Worm (Caenorhabditis elegans) whole organism, late embryonic: ENCODE data around the gene Y43F8B.28.

Experiments used
- C38D4.7 ChIP-seq: fragments of 200-800 bp; sonication (Bioruptor generic); optimal IDR thresholded peaks from 2 replicates; lab custom pipeline; 2018; ENCODE audit warnings: mild to moderate bottlenecking, missing genetic modification characterization, moderate library complexity, missing compliant biosample characterization
- K02D7.2 ChIP-seq: sonication (generic microtip); optimal IDR thresholded peaks from 2 replicates; lab custom pipeline; 2017; ENCODE audit warnings: mild to moderate bottlenecking, missing genetic modification characterization, missing compliant biosample characterization
- ahr-1 ChIP-seq: sonication (generic microtip); optimal IDR thresholded peaks from 2 replicates; lab custom pipeline; 2016; ENCODE audit warnings: missing genetic modification characterization, missing compliant biosample characterization
- ama-1 ChIP-seq: fragments of 150-350 bp; optimal IDR thresholded peaks from 2 replicates; lab custom pipeline; 2014
- ceh-14 ChIP-seq: sonication (generic microtip); optimal IDR thresholded peaks from 2 replicates; lab custom pipeline; 2016; ENCODE audit warnings: missing genotype, missing genetic modification characterization, missing compliant biosample characterization
- ceh-19 ChIP-seq: fragments of 200-800 bp; sonication (Bioruptor generic); optimal IDR thresholded peaks from 2 replicates; lab custom pipeline; 2018; ENCODE audit warnings: mild to moderate bottlenecking, missing genetic modification characterization, missing compliant biosample characterization
- ceh-31 ChIP-seq: sonication (generic microtip); optimal IDR thresholded peaks from 2 replicates; lab custom pipeline; 2016; ENCODE audit warnings: missing genetic modification characterization, missing compliant biosample characterization
- ceh-34 ChIP-seq: sonication (generic microtip); optimal IDR thresholded peaks from 2 replicates; lab custom pipeline; 2016; ENCODE audit warnings: mild to moderate bottlenecking, missing genetic modification characterization, missing compliant biosample characterization
- ceh-45 ChIP-seq: fragments of 200-800 bp; sonication (Bioruptor generic); IDR thresholded peaks from 2 replicates; pipeline ENCODE4 v1.3.6; 2022; ENCODE audit warnings: missing genetic modification reagents, missing genetic modification characterization, missing compliant biosample characterization
- ceh-9 ChIP-seq: sonication (generic microtip); optimal IDR thresholded peaks from 2 replicates; lab custom pipeline; 2016; ENCODE audit warnings: mild to moderate bottlenecking, missing genetic modification characterization, inconsistent platforms, missing compliant biosample characterization
- dmd-4 ChIP-seq: sonication (generic microtip); optimal IDR thresholded peaks from 2 replicates; lab custom pipeline; 2016; ENCODE audit warnings: borderline replicate concordance, missing genetic modification characterization, missing compliant biosample characterization
- dve-1 ChIP-seq: sonication (generic microtip); optimal IDR thresholded peaks from 2 replicates; lab custom pipeline; 2017; ENCODE audit warnings: antibody characterized with exemption, mild to moderate bottlenecking, missing genetic modification characterization, missing compliant biosample characterization
- elt-4 ChIP-seq: sonication (generic microtip); optimal IDR thresholded peaks from 2 replicates; lab custom pipeline; 2016; ENCODE audit warnings: missing genetic modification characterization, missing compliant biosample characterization
- ets-4 ChIP-seq: sonication (generic microtip); optimal IDR thresholded peaks from 2 replicates; lab custom pipeline; 2016; ENCODE audit warnings: missing genetic modification characterization, missing compliant biosample characterization
- eyg-1 ChIP-seq: sonication (generic microtip); optimal IDR thresholded peaks from 2 replicates; lab custom pipeline; 2016; ENCODE audit warnings: missing genotype, missing genetic modification characterization, missing compliant biosample characterization
- fkh-10 ChIP-seq: fragments of 150-350 bp; optimal IDR thresholded peaks from 2 replicates; lab custom pipeline; 2014; ENCODE audit warnings: missing biosample characterization, missing genetic modification reagents, missing genetic modification characterization
- gmeb-2 ChIP-seq: sonication (generic microtip); optimal IDR thresholded peaks from 2 replicates; lab custom pipeline; 2016; ENCODE audit warnings: missing genetic modification characterization, inconsistent platforms, missing compliant biosample characterization
- hlh-15 ChIP-seq: sonication (generic microtip); optimal IDR thresholded peaks from 2 replicates; lab custom pipeline; 2016; ENCODE audit warnings: missing genetic modification characterization, missing compliant biosample characterization
- hlh-8 ChIP-seq: sonication (generic microtip); optimal IDR thresholded peaks from 2 replicates; lab custom pipeline; 2016; ENCODE audit warnings: missing genotype, missing genetic modification characterization, missing compliant biosample characterization
- lim-6 ChIP-seq: sonication (generic microtip); optimal IDR thresholded peaks from 2 replicates; lab custom pipeline; 2016; ENCODE audit warnings: missing genetic modification characterization, missing compliant biosample characterization
- lin-11 ChIP-seq: fragments of 200-800 bp; sonication (Bioruptor generic); optimal IDR thresholded peaks from 2 replicates; lab custom pipeline; 2018; ENCODE audit warnings: mild to moderate bottlenecking, missing genetic modification characterization, missing compliant biosample characterization
- madf-2 ChIP-seq: sonication (generic microtip); optimal IDR thresholded peaks from 2 replicates; lab custom pipeline; 2017; ENCODE audit warnings: missing genetic modification characterization, missing compliant biosample characterization
- mec-3 ChIP-seq: sonication (generic microtip); optimal IDR thresholded peaks from 2 replicates; lab custom pipeline; 2016; ENCODE audit warnings: borderline replicate concordance, missing genetic modification characterization, missing compliant biosample characterization
- nhr-232 ChIP-seq: sonication (generic microtip); optimal IDR thresholded peaks from 2 replicates; lab custom pipeline; 2016; ENCODE audit warnings: missing genetic modification characterization, missing compliant biosample characterization
- npax-4 ChIP-seq: sonication (generic microtip); optimal IDR thresholded peaks from 2 replicates; lab custom pipeline; 2016; ENCODE audit warnings: missing genetic modification characterization, missing compliant biosample characterization
- odd-2 ChIP-seq: sonication (generic microtip); optimal IDR thresholded peaks from 2 replicates; lab custom pipeline; 2017; ENCODE audit warnings: antibody characterized with exemption, mild to moderate bottlenecking, missing genetic modification characterization, missing compliant biosample characterization
- pha-2 ChIP-seq: sonication (generic microtip); optimal IDR thresholded peaks from 2 replicates; lab custom pipeline; 2017; ENCODE audit warnings: mild to moderate bottlenecking, missing genetic modification characterization, missing compliant biosample characterization
- pha-4 ChIP-seq: fragments of 150-350 bp; optimal IDR thresholded peaks from 2 replicates; lab custom pipeline; 2018; ENCODE audit warnings: missing biosample characterization, missing genetic modification reagents, missing genetic modification characterization
- pqm-1 ChIP-seq: sonication (generic microtip); optimal IDR thresholded peaks from 2 replicates; lab custom pipeline; 2016; ENCODE audit warnings: missing genetic modification characterization, missing compliant biosample characterization
- sox-2 ChIP-seq: fragments of 200-800 bp; sonication (Bioruptor generic); IDR thresholded peaks from 2 replicates; pipeline ENCODE4 v1.3.6; 2022; ENCODE audit warnings: missing genetic modification reagents, missing genetic modification characterization, missing compliant biosample characterization
- syd-9 ChIP-seq: sonication (generic microtip); optimal IDR thresholded peaks from 2 replicates; lab custom pipeline; 2016; ENCODE audit warnings: mild to moderate bottlenecking, missing genetic modification characterization, moderate library complexity, missing compliant biosample characterization
- tbx-2 ChIP-seq: sonication (generic microtip); optimal IDR thresholded peaks from 2 replicates; lab custom pipeline; 2016; ENCODE audit warnings: missing genetic modification characterization, missing compliant biosample characterization
- tbx-7 ChIP-seq: sonication (generic microtip); optimal IDR thresholded peaks from 2 replicates; lab custom pipeline; 2016; ENCODE audit warnings: missing genotype, missing genetic modification characterization, missing compliant biosample characterization
- ttx-3 ChIP-seq: sonication (generic microtip); optimal IDR thresholded peaks from 2 replicates; lab custom pipeline; 2016; ENCODE audit warnings: missing genetic modification reagents, missing genetic modification characterization, missing compliant biosample characterization
- unc-55 ChIP-seq: sonication (generic microtip); optimal IDR thresholded peaks from 2 replicates; lab custom pipeline; 2017; ENCODE audit warnings: missing biosample characterization, missing genetic modification reagents, missing genetic modification characterization
- ztf-16 ChIP-seq: sonication (generic microtip); optimal IDR thresholded peaks from 2 replicates; lab custom pipeline; 2017; ENCODE audit warnings: missing genetic modification characterization, missing compliant biosample characterization

Gene Y43F8B.28

ce11 chrV:19495145-19495544 is 10.0 kb downstream of the Y43F8B.28 start:
- TF ChIP-seq hlh-15 (no peak), madf-2 (tag; lab: Kevin White, UChicago) (no peak), ceh-34 (tag; lab: Kevin White, UChicago) (no peak), npax-4 (tag; lab: Kevin White, UChicago) (no peak), ceh-19 (GFP tag; lab: Kevin White, UChicago) (no peak), ets-4 (tag; lab: Kevin White, UChicago) (no peak), pha-4 (no peak), unc-55 (GFP tag; lab: Kevin White, UChicago) (no peak), C38D4.7 (GFP tag; lab: Kevin White, UChicago) (no peak), pha-2 (no peak), gmeb-2 (no peak), lim-6 (tag; lab: Kevin White, UChicago) (no peak), nhr-232 (tag; lab: Kevin White, UChicago) (no peak), hlh-8 (tag; lab: Kevin White, UChicago) (no peak), ceh-9 (tag; lab: Kevin White, UChicago) (no peak), tbx-2 (tag; lab: Kevin White, UChicago) (no peak)

- no peak for TF ChIP-seq gmeb-2
- no peak for TF ChIP-seq odd-2 (tag; lab: Kevin White, UChicago)
- no peak for TF ChIP-seq eyg-1 (tag; lab: Kevin White, UChicago)
- TF ChIP-seq nhr-232 (tag; lab: Kevin White, UChicago) = no peak
- no peak for TF ChIP-seq lim-6 (tag; lab: Kevin White, UChicago)
- TF ChIP-seq madf-2 (tag; lab: Kevin White, UChicago) = no peak
- TF ChIP-seq dmd-4 (tag; lab: Kevin White, UChicago) = no peak
- no peak for TF ChIP-seq ttx-3 (tag; lab: Kevin White, UChicago)
- no peak for TF ChIP-seq pqm-1 (tag; lab: Kevin White, UChicago)
- no peak for TF ChIP-seq ahr-1 (tag; lab: Kevin White, UChicago)
- no peak for TF ChIP-seq ceh-31 (tag; lab: Kevin White, UChicago)
Observed at ce11 chrV:19495587-19495986, 10.5 kb downstream of the Y43F8B.28 start, which contains the start of gene scl-21. scl-21 (minus strand) TSS chrV:19495687.

- TF ChIP-seq syd-9 = no peak
- TF ChIP-seq sox-2 = no peak
- no peak for TF ChIP-seq K02D7.2 (tag; lab: Kevin White, UChicago)
Observed at ce11 chrV:19497087-19497486, 12.0 kb downstream of the Y43F8B.28 start.

- TF ChIP-seq ceh-34 (tag; lab: Kevin White, UChicago) (no peak), ets-4 (tag; lab: Kevin White, UChicago) (no peak), tbx-7 (no peak), hlh-8 (tag; lab: Kevin White, UChicago) (no peak), K02D7.2 (tag; lab: Kevin White, UChicago) (no peak), ceh-14 (tag; lab: Kevin White, UChicago) (no peak)
Observed at ce11 chrV:19501389-19501788, 16.3 kb downstream of the Y43F8B.28 start.

ce11 chrV:19502579-19503151 is 17.5 kb downstream of the Y43F8B.28 start, which contains the start of gene Y43F8B.3:
Y43F8B.3 (plus strand) TSS chrV:19503101.
- TF ChIP-seq ceh-9 (tag; lab: Kevin White, UChicago) = no peak
- no peak for TF ChIP-seq ama-1 (lab: Kevin White, UChicago)
- no peak for TF ChIP-seq ahr-1 (tag; lab: Kevin White, UChicago)
- no peak for TF ChIP-seq sox-2
- no peak for TF ChIP-seq ttx-3 (tag; lab: Kevin White, UChicago)
- TF ChIP-seq dve-1 (tag; lab: Kevin White, UChicago) = no peak
- no peak for TF ChIP-seq fkh-10 (GFP tag; lab: Kevin White, UChicago)
- TF ChIP-seq lin-11 = no peak
- no peak for TF ChIP-seq elt-4 (tag; lab: Kevin White, UChicago)
- no peak for TF ChIP-seq C38D4.7 (GFP tag; lab: Kevin White, UChicago)
- no peak for TF ChIP-seq mec-3 (tag; lab: Kevin White, UChicago)
- TF ChIP-seq gmeb-2 = no peak
- no peak for TF ChIP-seq ztf-16
- TF ChIP-seq unc-55 (GFP tag; lab: Kevin White, UChicago) = no peak
- TF ChIP-seq ceh-45 = no peak
